Fruit fly (Drosophila melanogaster) whole organism, prepupa: ENCODE measurements around the gene Rpn1.
A peak's percentile ranks its signal among the peaks of the same experiment; 100 is the strongest.

Experiments
- CG3919 ChIP-seq: fragments of 200-800 bp; sonication (Bioruptor generic); optimal IDR thresholded peaks from 3 replicates; lab custom pipeline; 2016; ENCODE audit warnings: missing biosample characterization, missing genetic modification characterization
- CG7368 ChIP-seq: fragments of 200-800 bp; sonication (Bioruptor generic); optimal IDR thresholded peaks from 3 replicates; lab custom pipeline; 2016; ENCODE audit warnings: missing biosample characterization, missing genetic modification characterization
- Ets96B ChIP-seq: fragments of 200-800 bp; optimal IDR thresholded peaks from 2 replicates; lab custom pipeline; 2019; ENCODE audit warnings: missing biosample characterization, mild to moderate bottlenecking, missing genetic modification characterization, moderate library complexity
- Gug ChIP-seq: fragments of 200-800 bp; sonication (Bioruptor generic); IDR thresholded peaks from 2 replicates; pipeline ENCODE4 v1.3.6; 2022; ENCODE audit warnings: missing biosample characterization, missing genetic modification characterization
- Hr38 ChIP-seq: sonication (Bioruptor generic); optimal IDR thresholded peaks from 2 replicates; lab custom pipeline; 2016; ENCODE audit warnings: missing biosample characterization, missing genetic modification characterization
- Hr4 ChIP-seq: fragments of 200-800 bp; sonication (Bioruptor generic); optimal IDR thresholded peaks from 3 replicates; lab custom pipeline; 2016; ENCODE audit warnings: missing biosample characterization, missing genetic modification characterization
- Lpt ChIP-seq: fragments of 200-800 bp; sonication (Bioruptor generic); optimal IDR thresholded peaks from 3 replicates; lab custom pipeline; 2016; ENCODE audit warnings: missing biosample characterization, missing genetic modification characterization
- Met ChIP-seq: fragments of 200-800 bp; sonication (Bioruptor generic); optimal IDR thresholded peaks from 3 replicates; lab custom pipeline; 2016; ENCODE audit warnings: missing biosample characterization, missing genetic modification characterization
- Sox102F ChIP-seq: fragments of 200-800 bp; sonication (Bioruptor generic); optimal IDR thresholded peaks from 2 replicates; lab custom pipeline; 2016; ENCODE audit warnings: missing biosample characterization, mild to moderate bottlenecking, missing genetic modification characterization

- TF ChIP-seq Hr4 (GFP tag; lab: Kevin White, UChicago) = peak; percentile 98
- TF ChIP-seq Lpt = peak; percentile 96
- peak; percentile 99 for TF ChIP-seq CG3919 (GFP tag; lab: Kevin White, UChicago)
- TF ChIP-seq CG7368 (GFP tag; lab: Kevin White, UChicago) = peak; percentile 96
- TF ChIP-seq Met (GFP tag; lab: Kevin White, UChicago) = peak; percentile 99
- TF ChIP-seq Ets96B (tag; lab: Kevin White, UChicago) = peak; percentile 98
- TF ChIP-seq Gug (GFP tag; lab: Robert Waterston, UW) = peak; percentile 93
- peak; percentile 68 for TF ChIP-seq Hr38
- peak; percentile 99 for TF ChIP-seq Sox102F (GFP tag; lab: Kevin White, UChicago)
These were observed 12.1 kb upstream of the Rpn1 start for dm6 chr3L:19902560-19903399.
